Fruit fly (Drosophila melanogaster) whole organism: ENCODE measurements around the gene CG5011.

ENCODE experiments used
- psq ChIP-seq: fragments of >200 bp; optimal IDR thresholded peaks from 2 replicates; lab custom pipeline; 2017
- usp ChIP-seq: fragments of >200 bp; optimal IDR thresholded peaks from 2 replicates; lab custom pipeline; 2017; ENCODE audit warnings: missing biosample characterization, missing genetic modification characterization, mixed read lengths

dm6 chr2L:1166326-1166725 lies 34.1 kb upstream of the CG5011 start, which contains the start of gene CG14341:
- TF ChIP-seq usp (GFP tag; lab: Kevin White, UChicago) (no peak), psq (lab: Kevin White, UChicago) (no peak)
